Fruit fly (Drosophila melanogaster): ENCODE results near the gene Ada2b.

The Ada2b gene

DNA sequence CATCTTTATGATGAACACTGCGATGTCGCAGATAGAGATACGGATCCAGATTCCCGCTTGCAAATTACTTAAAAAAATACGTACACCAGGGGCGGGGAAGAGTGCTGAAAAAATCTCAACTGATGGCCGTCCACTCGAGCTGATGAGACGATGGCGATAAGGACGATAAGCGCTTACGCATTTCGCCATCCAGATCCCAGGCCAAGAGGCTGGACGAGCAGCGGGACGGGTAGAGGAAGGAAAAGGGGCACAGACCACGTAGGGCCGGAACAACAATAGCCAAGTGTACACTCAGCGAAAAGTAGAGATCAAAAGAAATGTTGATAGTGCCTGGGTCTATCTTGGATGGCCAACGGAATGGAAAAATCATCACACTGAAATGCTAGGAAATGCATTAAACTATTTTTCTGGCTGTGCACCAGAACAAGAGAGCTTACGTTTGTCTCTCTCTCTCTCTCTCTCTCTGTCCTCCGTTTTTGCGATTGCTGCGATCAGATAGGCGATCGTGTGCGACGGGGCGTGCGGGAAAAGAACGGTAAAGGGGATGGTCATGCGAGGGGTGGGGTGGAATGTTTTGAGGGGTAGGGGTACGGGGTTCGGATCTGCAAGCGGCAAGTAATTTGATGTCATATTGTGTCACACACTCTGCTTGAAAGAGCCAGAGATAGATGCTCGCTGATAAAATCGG lies 52.7 kb downstream of the Ada2b start:
- no peak for TF ChIP-seq usp (GFP tag; optimal IDR thresholded peaks at IDR 0.05)
- no peak for TF ChIP-seq EcR (GFP tag; optimal IDR thresholded peaks at IDR 0.05)
- no peak for TF ChIP-seq Dll (optimal IDR thresholded peaks at IDR 0.05)
- TF ChIP-seq CG8478 (optimal IDR thresholded peaks at IDR 0.05) = no peak
- no peak for TF ChIP-seq psq (optimal IDR thresholded peaks at IDR 0.05)
